Worm (Caenorhabditis elegans): ENCODE measurements around the gene kin-16.

- TF ChIP-seq ces-1 (GFP tag; optimal IDR thresholded peaks at IDR 0.05) (no peak), ham-2 (GFP tag; optimal IDR thresholded peaks at IDR 0.05) (no peak)
These were observed 13.9 kb downstream of the kin-16 start, which contains the start of gene M176.11 for ce11 chrII:9421969-9422368.

Data from whole organism, mixed stage, embryonic.